Fruit fly (Drosophila melanogaster): ENCODE results near the gene Chrac-14.

Chrac-14 gene

DNA sequence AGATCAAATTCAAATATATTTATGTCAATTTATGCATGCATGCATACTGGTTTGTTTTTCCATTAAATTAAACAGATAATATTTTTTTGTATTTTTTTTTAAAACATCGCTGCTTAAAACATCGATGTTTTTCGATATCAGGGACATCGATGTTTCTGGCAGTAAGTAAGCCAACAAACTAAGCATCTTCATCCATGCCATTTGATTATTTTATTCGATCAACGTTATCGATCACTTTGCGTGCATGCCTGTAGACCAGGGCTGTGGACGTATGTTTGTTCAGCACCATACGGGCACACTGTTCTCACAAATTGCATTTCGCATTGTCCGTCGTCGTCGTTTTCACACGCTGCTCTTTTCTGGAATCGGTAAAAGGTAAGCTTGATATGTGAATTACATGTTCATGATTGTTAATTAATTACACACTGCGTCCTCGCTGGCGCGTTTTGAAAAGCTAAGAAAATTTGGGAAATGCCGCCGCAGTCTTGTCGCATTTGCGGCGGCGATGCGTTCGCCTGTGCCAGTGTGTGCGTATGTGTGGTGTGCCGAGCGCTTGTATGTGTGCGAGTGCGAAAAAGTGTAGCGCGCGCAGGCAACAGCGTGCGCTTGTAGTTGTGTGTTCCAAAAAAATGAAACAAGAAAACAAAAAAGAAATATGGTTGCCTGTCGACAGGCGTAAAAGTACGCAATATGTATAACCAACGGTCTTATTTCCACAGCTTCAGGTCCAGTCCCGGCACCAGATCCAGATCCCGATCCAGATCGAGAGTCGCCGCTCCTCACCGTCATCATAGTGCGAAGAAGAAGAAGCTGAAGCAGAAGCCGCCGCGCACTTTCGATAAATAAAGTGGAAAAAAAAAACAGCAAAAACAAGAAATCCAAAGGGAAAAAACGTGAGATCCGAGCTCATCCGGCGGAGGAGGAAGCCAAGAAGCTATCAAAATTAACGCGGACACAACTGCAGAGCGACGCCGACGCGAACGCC lies 33.6 kb upstream of the Chrac-14 start, which contains the start of gene emb:
emb (plus strand) TSS at position 288 of the 985 bp plus-strand sequence.
- TF ChIP-seq CG8478 (optimal IDR thresholded peaks at IDR 0.05) (no peak), psq (optimal IDR thresholded peaks at IDR 0.05) (no peak), pan (optimal IDR thresholded peaks at IDR 0.05) (no peak), EcR (GFP tag; optimal IDR thresholded peaks at IDR 0.05) (no peak), Dll (optimal IDR thresholded peaks at IDR 0.05) (no peak), usp (GFP tag; optimal IDR thresholded peaks at IDR 0.05) (no peak)

DNA sequence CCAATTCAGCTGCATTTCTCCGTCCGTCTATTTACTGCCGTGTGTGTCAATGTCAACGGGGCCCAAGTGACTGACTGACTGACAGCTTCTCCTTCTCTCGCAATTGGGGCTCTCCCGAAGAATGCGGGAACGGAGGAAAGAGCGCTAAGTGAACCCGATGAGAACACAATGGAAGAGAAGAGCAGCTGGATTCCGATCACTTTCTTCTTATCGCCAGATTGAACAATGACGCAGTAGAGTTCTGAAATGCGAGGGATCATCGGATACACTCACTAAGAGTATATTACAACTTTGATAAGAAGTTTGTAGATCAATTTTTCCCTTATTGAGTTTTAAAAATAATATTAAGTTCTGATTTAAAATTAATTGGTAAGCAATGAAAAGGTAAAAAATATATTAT lies 25.7 kb upstream of the Chrac-14 start, which contains the start of gene Naglu:
Naglu (minus strand) TSS at position 339 of the 400 bp plus-strand sequence.
- TF ChIP-seq EcR (GFP tag; optimal IDR thresholded peaks at IDR 0.05) (no peak), CG8478 (optimal IDR thresholded peaks at IDR 0.05) (no peak), psq (optimal IDR thresholded peaks at IDR 0.05) (no peak), pan (optimal IDR thresholded peaks at IDR 0.05) (no peak), usp (GFP tag; optimal IDR thresholded peaks at IDR 0.05) (no peak), Dll (optimal IDR thresholded peaks at IDR 0.05) (no peak)

DNA sequence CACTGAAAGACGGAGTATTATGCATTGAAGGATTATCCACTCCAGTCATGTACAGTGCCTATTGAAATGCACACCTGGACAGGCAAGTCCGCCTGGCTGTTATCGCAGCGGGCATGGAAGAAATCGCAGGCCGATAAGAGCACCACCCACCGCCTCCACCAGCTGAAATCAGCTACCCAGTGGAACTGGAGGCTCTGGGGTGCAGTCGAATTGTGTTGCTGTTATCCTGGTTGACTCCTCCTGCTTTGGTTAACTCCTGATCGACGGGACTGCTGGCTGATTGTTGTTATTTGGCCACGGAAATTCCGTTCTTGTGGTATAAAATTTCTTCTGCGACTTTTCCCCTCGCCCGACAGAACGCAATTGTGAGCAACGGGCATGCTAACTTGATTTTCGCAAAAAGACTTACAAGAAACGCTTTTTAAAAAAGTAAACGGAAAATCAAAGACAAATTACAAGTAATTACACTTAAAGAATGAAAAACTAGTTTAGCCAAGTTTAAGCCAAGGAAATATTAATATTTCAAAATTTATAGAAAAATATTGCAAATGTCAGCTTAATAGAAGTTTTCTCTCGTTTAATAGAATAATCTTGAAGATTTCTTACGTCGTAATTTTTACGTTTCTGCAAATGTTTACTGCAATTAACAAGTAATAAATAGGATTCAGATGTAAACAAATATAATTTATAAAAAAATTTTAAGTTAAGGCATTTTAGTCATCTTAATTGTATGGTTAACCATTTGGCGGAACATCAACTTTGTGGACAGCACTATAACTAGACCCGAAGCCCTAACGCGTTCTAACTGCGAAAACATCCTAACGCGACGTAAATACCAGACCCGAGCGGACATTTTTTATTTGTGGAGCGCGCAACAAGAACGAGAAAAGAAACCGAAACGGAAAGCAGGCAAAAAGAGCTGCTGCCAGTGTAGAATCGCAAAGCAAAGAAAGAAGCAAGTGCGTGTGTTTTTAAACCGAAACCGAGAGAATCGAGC lies 22.0 kb upstream of the Chrac-14 start, which contains the start of the genes CG13398 and Akap200:
CG13398 (minus strand) TSS at position 370 of the 997 bp plus-strand sequence.
Akap200 (plus strand) TSS at position 804 of the 997 bp plus-strand sequence.
- TF ChIP-seq psq (optimal IDR thresholded peaks at IDR 0.05) (no peak), pan (optimal IDR thresholded peaks at IDR 0.05) (no peak), usp (GFP tag; optimal IDR thresholded peaks at IDR 0.05) (no peak), CG8478 (optimal IDR thresholded peaks at IDR 0.05) (no peak), EcR (GFP tag; optimal IDR thresholded peaks at IDR 0.05) (no peak), Dll (optimal IDR thresholded peaks at IDR 0.05) (no peak)

DNA sequence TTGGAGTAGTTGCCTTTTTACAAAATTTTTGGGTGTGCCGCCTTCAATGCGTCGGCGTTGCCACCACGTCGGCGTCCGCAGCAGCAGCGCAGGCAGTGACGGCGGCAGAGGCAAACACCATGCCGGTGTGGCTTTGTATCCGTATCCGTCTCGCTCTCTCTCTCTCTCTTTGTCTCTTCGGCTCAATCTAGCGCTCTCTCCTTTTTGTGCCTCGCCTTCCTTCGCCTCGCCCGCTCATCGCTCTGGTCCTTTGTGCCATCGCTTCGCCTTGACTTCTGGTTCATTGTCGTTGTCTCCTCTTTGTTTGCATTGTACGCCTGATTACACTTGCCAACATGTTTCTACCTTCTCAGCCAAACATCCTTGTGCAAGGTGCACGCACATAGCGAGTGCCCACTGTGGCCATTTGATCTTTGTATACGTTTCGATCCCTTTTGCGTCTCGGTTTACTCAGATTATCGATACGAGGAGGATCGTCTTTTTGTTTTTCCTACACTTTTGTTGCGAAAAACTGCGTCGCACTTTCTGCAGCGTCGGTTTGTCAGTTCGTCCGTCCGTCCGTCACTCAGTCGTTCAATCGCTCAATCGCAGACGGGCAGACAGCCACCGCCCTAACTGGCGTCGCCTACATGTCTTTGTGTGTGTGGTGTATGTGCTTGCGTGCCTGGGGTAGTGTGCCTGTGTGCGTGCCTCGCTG lies 20.7 kb upstream of the Chrac-14 start:
- TF ChIP-seq Dll (optimal IDR thresholded peaks at IDR 0.05) (peak; percentile 53), pan (optimal IDR thresholded peaks at IDR 0.05) (no peak), EcR (GFP tag; optimal IDR thresholded peaks at IDR 0.05) (no peak), CG8478 (optimal IDR thresholded peaks at IDR 0.05) (no peak)

DNA sequence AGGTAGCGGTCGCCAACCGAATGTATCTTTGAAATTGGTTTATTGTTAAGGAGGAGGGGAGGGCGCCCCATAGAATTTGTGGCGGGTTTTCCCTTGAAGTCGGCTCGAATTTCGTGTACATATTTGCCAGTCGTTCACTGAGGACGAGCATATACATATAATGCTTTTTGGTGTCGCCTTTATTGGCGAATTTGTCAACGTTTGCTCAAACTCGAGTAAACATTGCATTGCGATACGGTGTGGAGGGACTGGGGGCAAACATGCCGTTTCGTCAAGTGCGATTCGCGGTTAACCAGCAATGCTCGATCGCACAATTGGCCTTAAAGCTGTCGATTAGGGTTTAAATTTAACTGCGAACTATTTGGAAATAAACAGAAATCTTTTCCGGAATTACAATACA lies 19.6 kb upstream of the Chrac-14 start:
- TF ChIP-seq usp (GFP tag; optimal IDR thresholded peaks at IDR 0.05) (no peak), CG8478 (optimal IDR thresholded peaks at IDR 0.05) (no peak), EcR (GFP tag; optimal IDR thresholded peaks at IDR 0.05) (no peak), Dll (optimal IDR thresholded peaks at IDR 0.05) (no peak), pan (optimal IDR thresholded peaks at IDR 0.05) (no peak), psq (optimal IDR thresholded peaks at IDR 0.05) (no peak)

DNA sequence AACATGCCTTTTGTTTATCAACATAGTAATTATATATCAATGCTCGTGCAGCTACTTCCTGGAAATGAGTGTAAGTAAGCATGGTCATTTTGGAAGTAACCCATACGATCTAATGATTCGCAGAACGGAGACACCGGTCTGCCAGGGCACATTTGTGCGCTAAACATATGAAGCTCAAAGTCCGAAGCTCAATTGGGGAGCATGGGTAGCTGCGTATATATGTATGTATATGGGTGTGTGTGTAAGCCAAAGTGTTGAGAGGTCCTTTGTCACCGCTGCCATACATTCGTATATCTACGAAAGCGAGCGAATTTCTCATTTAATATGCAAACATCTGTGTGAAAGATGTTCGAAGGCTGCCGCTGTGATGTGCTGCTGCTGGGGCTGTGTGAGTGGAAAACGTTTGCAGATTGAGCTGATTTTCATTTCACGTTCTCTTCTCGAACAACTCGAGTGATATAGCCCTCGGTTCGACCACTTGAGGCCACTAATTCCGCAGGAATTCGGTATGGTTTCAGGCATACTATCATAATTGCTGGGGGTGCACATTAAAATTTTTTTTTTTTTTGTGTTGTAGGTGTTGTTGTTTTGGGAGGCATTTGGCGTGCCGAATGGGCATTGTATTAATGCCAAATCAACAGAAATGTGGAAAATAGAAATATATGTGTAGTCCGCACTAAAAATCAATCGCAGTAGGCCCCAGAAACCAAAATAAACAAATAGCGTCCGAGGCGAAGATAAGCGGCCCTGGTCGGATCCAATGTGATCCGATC lies 18.9 kb upstream of the Chrac-14 start:
- no peak for TF ChIP-seq CG8478 (optimal IDR thresholded peaks at IDR 0.05)
- TF ChIP-seq Dll (optimal IDR thresholded peaks at IDR 0.05) = no peak
- TF ChIP-seq pan (optimal IDR thresholded peaks at IDR 0.05) = no peak
- TF ChIP-seq usp (GFP tag; optimal IDR thresholded peaks at IDR 0.05) = no peak
- TF ChIP-seq EcR (GFP tag; optimal IDR thresholded peaks at IDR 0.05) = no peak
- TF ChIP-seq psq (optimal IDR thresholded peaks at IDR 0.05) = no peak

DNA sequence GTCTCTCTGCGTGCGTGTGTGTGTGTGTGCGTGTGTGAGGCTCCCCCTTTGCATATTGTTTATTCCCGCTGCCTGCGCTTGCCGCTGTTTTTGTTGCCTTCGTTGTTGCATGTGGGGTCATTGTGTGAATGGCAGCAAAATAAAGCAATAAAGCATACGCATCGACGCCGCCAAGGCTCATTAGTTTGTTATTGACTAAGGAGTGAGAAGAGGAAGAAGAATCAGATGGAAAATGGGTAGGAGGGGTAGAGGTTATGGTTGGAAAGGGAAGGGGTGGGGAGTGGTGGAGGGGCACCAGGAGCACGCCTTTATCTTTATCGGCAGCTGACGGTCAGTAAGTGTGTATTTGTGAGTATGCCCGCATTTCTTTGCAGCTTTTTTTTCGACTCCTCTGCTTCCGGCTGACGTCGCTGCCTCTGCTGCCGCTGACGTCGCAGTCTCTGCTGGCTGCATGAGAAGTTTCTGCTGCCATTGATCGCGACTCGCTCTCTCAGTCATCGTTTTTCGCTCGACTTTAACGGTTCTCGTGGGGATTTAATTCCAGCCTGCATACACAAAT lies 17.7 kb upstream of the Chrac-14 start:
- TF ChIP-seq usp (GFP tag; optimal IDR thresholded peaks at IDR 0.05) (no peak), EcR (GFP tag; optimal IDR thresholded peaks at IDR 0.05) (peak in 1 of 2 experiments; percentile 51)

DNA sequence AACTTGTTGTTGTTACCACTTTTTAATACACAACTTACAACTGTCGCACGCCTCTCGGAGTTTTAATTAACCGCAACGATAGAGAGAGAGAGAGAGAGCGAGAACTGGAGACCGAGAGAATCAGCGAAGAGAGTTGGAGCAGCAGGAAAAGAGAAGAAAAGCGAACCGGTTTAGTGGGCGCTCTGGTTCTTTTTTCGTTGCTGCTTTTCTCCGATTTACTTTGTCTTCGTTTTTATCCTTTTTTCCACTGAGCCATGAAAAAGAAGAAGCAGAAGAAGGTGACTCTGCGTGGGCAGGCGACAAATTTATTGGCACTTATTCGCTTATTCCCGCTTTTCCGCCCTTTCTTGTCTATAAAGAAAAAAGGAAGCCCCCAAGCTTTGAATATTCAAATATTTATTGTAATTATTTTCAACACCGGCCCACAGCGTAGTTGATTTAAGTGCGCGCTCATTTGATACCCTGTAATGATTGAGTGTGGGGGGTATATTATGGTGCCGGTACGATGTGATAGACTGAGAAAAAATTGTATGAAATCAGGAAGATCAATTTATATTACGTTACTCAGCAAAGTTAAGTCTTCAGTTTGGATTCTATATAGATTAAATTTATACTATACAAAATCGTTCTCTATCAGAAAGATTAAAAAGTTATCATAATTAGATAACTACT lies 16.8 kb upstream of the Chrac-14 start:
- TF ChIP-seq Dll (optimal IDR thresholded peaks at IDR 0.05) (no peak), pan (optimal IDR thresholded peaks at IDR 0.05) (peak; percentile 58)

DNA sequence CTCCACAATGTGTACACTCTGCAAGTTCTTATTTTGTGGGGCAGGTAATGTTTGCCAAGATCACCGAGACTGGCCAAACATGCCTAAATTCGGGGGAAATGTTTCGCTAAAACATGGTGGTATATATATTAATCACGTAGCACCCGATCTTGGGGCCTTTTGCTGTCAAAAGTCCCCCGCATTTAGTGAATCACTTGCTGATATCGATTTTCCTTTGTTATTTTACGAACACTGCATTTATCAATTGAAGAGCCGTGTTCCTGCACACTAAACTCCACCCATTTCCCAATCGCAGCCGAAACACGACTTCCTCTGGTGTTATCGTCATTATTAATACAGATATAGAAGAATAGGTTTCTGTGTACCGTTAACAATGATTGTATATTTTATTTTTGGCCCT lies 15.5 kb upstream of the Chrac-14 start:
- TF ChIP-seq Dll (optimal IDR thresholded peaks at IDR 0.05) = no peak
- TF ChIP-seq CG8478 (optimal IDR thresholded peaks at IDR 0.05) = no peak
- no peak for TF ChIP-seq usp (GFP tag; optimal IDR thresholded peaks at IDR 0.05)
- TF ChIP-seq EcR (GFP tag; optimal IDR thresholded peaks at IDR 0.05) = no peak
- TF ChIP-seq pan (optimal IDR thresholded peaks at IDR 0.05) = no peak
- no peak for TF ChIP-seq psq (optimal IDR thresholded peaks at IDR 0.05)

DNA sequence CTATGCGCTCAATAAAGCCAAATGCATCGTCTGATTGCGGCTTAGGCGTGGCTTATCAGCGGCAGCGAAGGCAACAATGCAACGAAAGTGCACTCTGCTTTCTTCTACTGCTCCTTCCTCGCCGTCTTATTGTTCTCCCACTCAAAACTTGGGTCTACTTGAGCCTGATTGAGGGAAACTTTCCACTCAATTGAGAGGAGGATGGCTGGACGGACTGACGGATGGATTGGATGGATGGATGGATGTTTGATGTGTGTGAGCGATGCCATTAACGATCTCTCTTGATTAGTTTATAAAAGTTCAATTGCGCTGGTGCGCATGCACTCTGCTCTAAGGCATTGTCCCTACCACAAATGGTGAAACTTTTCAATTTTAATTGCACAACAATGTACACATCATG lies 14.2 kb upstream of the Chrac-14 start:
- TF ChIP-seq CG8478 (optimal IDR thresholded peaks at IDR 0.05) (no peak), EcR (GFP tag; optimal IDR thresholded peaks at IDR 0.05) (no peak), pan (optimal IDR thresholded peaks at IDR 0.05) (no peak), psq (optimal IDR thresholded peaks at IDR 0.05) (no peak), usp (GFP tag; optimal IDR thresholded peaks at IDR 0.05) (no peak), Dll (optimal IDR thresholded peaks at IDR 0.05) (no peak)
